Fruit fly (Drosophila melanogaster): ENCODE measurements around the gene Septin4.

Gene Septin4

DNA sequence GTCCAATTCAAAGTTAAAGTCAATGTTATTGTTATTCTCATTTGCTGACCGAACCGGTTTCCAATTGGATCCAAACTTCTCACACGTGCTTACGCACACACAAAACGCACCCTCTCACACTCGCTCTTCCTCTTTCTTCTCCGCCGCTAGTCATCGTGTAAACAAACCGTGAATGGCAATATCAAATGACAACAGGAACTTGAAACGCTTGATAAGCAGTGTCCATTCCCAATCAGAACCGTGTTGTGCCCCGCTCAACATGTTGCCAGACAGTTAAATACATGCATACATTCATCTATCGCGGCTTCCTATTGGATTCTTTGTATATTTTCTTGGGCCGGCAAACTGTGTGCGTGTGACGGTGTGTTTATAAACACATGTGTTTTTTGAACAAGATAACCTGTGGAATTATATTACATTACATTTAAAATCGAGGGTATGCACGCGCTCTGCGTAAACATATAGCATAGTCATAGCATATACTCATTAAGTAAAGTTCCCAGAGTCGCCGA is 39.2 kb downstream of the Septin4 start (continued):
- TF ChIP-seq CG17912 (GFP tag; optimal IDR thresholded peaks at IDR 0.05) (no peak), dati (GFP tag; IDR thresholded peaks at IDR 0.05) (no peak), dimm (GFP tag; IDR thresholded peaks at IDR 0.05) (no peak), ara (GFP tag; IDR thresholded peaks at IDR 0.05) (0 out of 2 replicates have a peak, but pooled peaks have one; percentile 38), btn (GFP tag; optimal IDR thresholded peaks at IDR 0.05) (no peak), Nf-YB (GFP tag; optimal IDR thresholded peaks at IDR 0.05) (peak; percentile 70), B-H2 (GFP tag; optimal IDR thresholded peaks at IDR 0.05) (peak; percentile 28), Optix (GFP tag; IDR thresholded peaks at IDR 0.05) (no peak), CG6813 (GFP tag; optimal IDR thresholded peaks at IDR 0.05) (peak; percentile 24), CG12104 (GFP tag; optimal IDR thresholded peaks at IDR 0.05) (no peak), CG9215 (GFP tag; IDR thresholded peaks at IDR 0.05) (no peak), CTCF (GFP tag; optimal IDR thresholded peaks at IDR 0.05) (no peak), MESR4 (GFP tag; optimal IDR thresholded peaks at IDR 0.05) (no peak), crol (GFP tag; IDR thresholded peaks at IDR 0.05) (no peak; the same call in 1 of the 2 replicates), sr (GFP tag; IDR thresholded peaks at IDR 0.05) (no peak), zf30C (GFP tag; optimal IDR thresholded peaks at IDR 0.05) (no peak), CG3407 (GFP tag; optimal IDR thresholded peaks at IDR 0.05) (no peak), CG11695 (GFP tag; IDR thresholded peaks at IDR 0.05) (no peak), CG12942 (GFP tag; optimal IDR thresholded peaks at IDR 0.05) (no peak), tx (GFP tag; optimal IDR thresholded peaks at IDR 0.05) (no peak), pzg (GFP tag; optimal IDR thresholded peaks at IDR 0.05) (no peak), NFAT (GFP tag; IDR thresholded peaks at IDR 0.05) (no peak), CG17385 (GFP tag; optimal IDR thresholded peaks at IDR 0.05) (peak; percentile 96), fru (optimal IDR thresholded peaks at IDR 0.05) (no peak), CG15011 (GFP tag; optimal IDR thresholded peaks at IDR 0.05) (no peak), Atf3 (GFP tag; optimal IDR thresholded peaks at IDR 0.05) (no peak), dysf (GFP tag; IDR thresholded peaks at IDR 0.05) (no peak), ttk (GFP tag; IDR thresholded peaks at IDR 0.05) (no peak), ewg (GFP tag; optimal IDR thresholded peaks at IDR 0.05) (no peak), CG4820 (GFP tag; optimal IDR thresholded peaks at IDR 0.05) (no peak), CG1832 (GFP tag; optimal IDR thresholded peaks at IDR 0.05) (no peak), NK7.1 (GFP tag; optimal IDR thresholded peaks at IDR 0.05) (no peak), pfk (GFP tag; optimal IDR thresholded peaks at IDR 0.05) (no peak), CG5953 (GFP tag; IDR thresholded peaks at IDR 0.05) (no peak), CG6791 (GFP tag; IDR thresholded peaks at IDR 0.05; ENCODE audit: partially characterized antibody) (no peak), ro (GFP tag; IDR thresholded peaks at IDR 0.05) (no peak), Med (GFP tag) (peak; percentile 90), Antp (GFP tag; optimal IDR thresholded peaks at IDR 0.05) (no peak), Sry-δ (GFP tag; optimal IDR thresholded peaks at IDR 0.05) (no peak), Eip74EF (GFP tag; optimal IDR thresholded peaks at IDR 0.05) (no peak), pan (optimal IDR thresholded peaks at IDR 0.05) (no peak), pan (GFP tag; optimal IDR thresholded peaks at IDR 0.05 in 1 of 2, IDR thresholded peaks at IDR 0.05 in 1 of 2) (no peak), az2 (GFP tag; optimal IDR thresholded peaks at IDR 0.05) (no peak), fd96Cb (tag; optimal IDR thresholded peaks at IDR 0.05) (no peak), fu2 (GFP tag; optimal IDR thresholded peaks at IDR 0.05) (no peak), Xrp1 (GFP tag; IDR thresholded peaks at IDR 0.05) (0 out of 2 replicates have a peak, but pooled peaks have one; percentile 22), bsh (GFP tag; optimal IDR thresholded peaks at IDR 0.05) (no peak), CG2116 (GFP tag; optimal IDR thresholded peaks at IDR 0.05) (no peak), Rfx (GFP tag; IDR thresholded peaks at IDR 0.05) (peak; percentile 21; the same call in 1 of the 2 replicates), Bgb (GFP tag; IDR thresholded peaks at IDR 0.05; ENCODE audit: partially characterized antibody) (no peak), CG17328 (GFP tag; IDR thresholded peaks at IDR 0.05) (no peak), Dfd (GFP tag; optimal IDR thresholded peaks at IDR 0.05) (no peak), jigr1 (GFP tag; IDR thresholded peaks at IDR 0.05) (no peak)

Measured in whole organism, embryonic.